Fruit fly (Drosophila melanogaster): ENCODE measurements around the gene CG12420.
A peak's percentile ranks its signal among the peaks of the same experiment; 100 is the strongest.

Gene CG12420

DNA sequence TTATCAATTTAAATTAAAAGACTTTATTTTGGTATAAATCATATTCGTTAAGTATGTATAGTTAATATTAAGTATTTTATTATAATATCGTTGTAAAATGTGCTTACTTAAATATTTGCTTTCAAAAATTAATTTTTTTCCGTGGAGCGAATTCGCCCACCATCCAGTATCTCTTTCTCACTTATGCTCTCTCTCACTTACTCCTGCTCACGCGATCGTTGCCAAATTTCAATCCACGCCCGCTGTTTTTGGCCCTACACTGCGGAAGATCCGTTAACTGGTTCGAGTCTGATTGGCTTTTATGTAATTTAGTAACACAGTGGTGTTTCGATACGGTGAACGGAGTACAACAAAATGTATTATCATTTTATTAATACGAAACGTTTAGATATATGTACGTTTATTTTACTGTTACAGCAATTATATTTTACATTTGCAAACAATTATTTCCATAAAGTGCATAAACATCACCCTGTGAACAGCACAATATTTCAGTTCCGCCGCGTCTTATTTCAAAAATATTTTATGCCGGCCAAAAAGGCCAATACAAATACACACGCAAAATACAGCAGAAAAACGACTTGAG is 43.1 kb downstream of the CG12420 start (continued):
- TF ChIP-seq CG6276 (GFP tag; optimal IDR thresholded peaks at IDR 0.05) (peak; percentile 46), CG10631 (GFP tag; optimal IDR thresholded peaks at IDR 0.05) (peak; percentile 69), CG32006 (GFP tag; optimal IDR thresholded peaks at IDR 0.05) (peak; percentile 65), Eip93F (GFP tag; optimal IDR thresholded peaks at IDR 0.05) (peak; percentile 46), pdm3 (GFP tag; optimal IDR thresholded peaks at IDR 0.05) (peak; percentile 52), Lpt (GFP tag; optimal IDR thresholded peaks at IDR 0.05) (peak; percentile 48), Smox (GFP tag; optimal IDR thresholded peaks at IDR 0.05) (peak; percentile 72), Gug (GFP tag; IDR thresholded peaks at IDR 0.05) (peak; percentile 47), CG7368 (GFP tag; optimal IDR thresholded peaks at IDR 0.05) (peak; percentile 44), Met (GFP tag; optimal IDR thresholded peaks at IDR 0.05) (peak; percentile 76), CG15336 (GFP tag; IDR thresholded peaks at IDR 0.05) (peak; percentile 84), CG9139 (GFP tag; optimal IDR thresholded peaks at IDR 0.05) (no peak), Ets96B (tag; optimal IDR thresholded peaks at IDR 0.05) (no peak), CG4318 (GFP tag; optimal IDR thresholded peaks at IDR 0.05) (peak; percentile 9), CG6792 (GFP tag; optimal IDR thresholded peaks at IDR 0.05) (peak; percentile 65), eg (GFP tag; IDR thresholded peaks at IDR 0.05) (peak; percentile 78), ss (GFP tag; optimal IDR thresholded peaks at IDR 0.05) (no peak), svp (GFP tag) (peak; percentile 90), CG34406 (GFP tag; optimal IDR thresholded peaks at IDR 0.05) (peak; percentile 86), dac (GFP tag; optimal IDR thresholded peaks at IDR 0.05) (no peak), CG10669 (GFP tag; optimal IDR thresholded peaks at IDR 0.05) (peak; percentile 3), fd59A (GFP tag; optimal IDR thresholded peaks at IDR 0.05) (peak; percentile 20), CG8319 (GFP tag; optimal IDR thresholded peaks at IDR 0.05) (peak; percentile 51), Blimp-1 (GFP tag; optimal IDR thresholded peaks at IDR 0.05) (no peak), CG8632 (GFP tag; optimal IDR thresholded peaks at IDR 0.05) (peak; percentile 64), CG6163 (GFP tag; IDR thresholded peaks at IDR 0.05) (peak; percentile 18; the same call in 2 of the 3 replicates), Hr39 (GFP tag; optimal IDR thresholded peaks at IDR 0.05) (peak; percentile 78), CG6854 (GFP tag; optimal IDR thresholded peaks at IDR 0.05) (peak; percentile 51), vri (GFP tag; optimal IDR thresholded peaks at IDR 0.05) (peak; percentile 58), CG11902 (GFP tag; optimal IDR thresholded peaks at IDR 0.05) (peak; percentile 56), CG31627 (GFP tag; optimal IDR thresholded peaks at IDR 0.05) (peak; percentile 76), fd85E (GFP tag; optimal IDR thresholded peaks at IDR 0.05) (no peak), topi (GFP tag; optimal IDR thresholded peaks at IDR 0.05) (peak; percentile 78), CG11294 (GFP tag; IDR thresholded peaks at IDR 0.05) (0 out of 2 replicates have a peak, but pooled peaks have one; percentile 15)

- TF ChIP-seq CG3919 (GFP tag; optimal IDR thresholded peaks at IDR 0.05) (no peak), CG8632 (GFP tag; optimal IDR thresholded peaks at IDR 0.05) (no peak), CG4318 (GFP tag; optimal IDR thresholded peaks at IDR 0.05) (no peak), vri (GFP tag; optimal IDR thresholded peaks at IDR 0.05) (no peak), salr (GFP tag; optimal IDR thresholded peaks at IDR 0.05) (no peak), eg (GFP tag; IDR thresholded peaks at IDR 0.05) (no peak; the same call in 2 of the 3 replicates), Blimp-1 (GFP tag; optimal IDR thresholded peaks at IDR 0.05) (no peak), CG8319 (GFP tag; optimal IDR thresholded peaks at IDR 0.05) (no peak), ss (GFP tag; optimal IDR thresholded peaks at IDR 0.05) (no peak), topi (GFP tag; optimal IDR thresholded peaks at IDR 0.05) (no peak), Lpt (GFP tag; optimal IDR thresholded peaks at IDR 0.05) (no peak), CG7368 (GFP tag; optimal IDR thresholded peaks at IDR 0.05) (no peak), CG6792 (GFP tag; optimal IDR thresholded peaks at IDR 0.05) (no peak), Smox (GFP tag; optimal IDR thresholded peaks at IDR 0.05) (no peak), Sox102F (GFP tag; optimal IDR thresholded peaks at IDR 0.05) (no peak), CG3032 (tag; optimal IDR thresholded peaks at IDR 0.05) (no peak), Sox15 (GFP tag; optimal IDR thresholded peaks at IDR 0.05) (no peak), CG9139 (GFP tag; optimal IDR thresholded peaks at IDR 0.05) (no peak), CG32006 (GFP tag; optimal IDR thresholded peaks at IDR 0.05) (peak; percentile 49), CG10631 (GFP tag; optimal IDR thresholded peaks at IDR 0.05) (no peak), Ets21C (GFP tag; optimal IDR thresholded peaks at IDR 0.05) (no peak), CG34406 (GFP tag; optimal IDR thresholded peaks at IDR 0.05) (no peak), dsx (GFP tag; optimal IDR thresholded peaks at IDR 0.05; ENCODE audit: poor library complexity, severe bottlenecking) (no peak), CG16779 (tag; optimal IDR thresholded peaks at IDR 0.05) (no peak), CG6276 (GFP tag; optimal IDR thresholded peaks at IDR 0.05) (no peak), esn (GFP tag; optimal IDR thresholded peaks at IDR 0.05) (no peak), CG6854 (GFP tag; optimal IDR thresholded peaks at IDR 0.05) (no peak), Ets96B (tag; optimal IDR thresholded peaks at IDR 0.05) (no peak), CG8119 (GFP tag; IDR thresholded peaks at IDR 0.05) (peak; percentile 29; the same call in 1 of the 3 replicates), CG31627 (GFP tag; optimal IDR thresholded peaks at IDR 0.05) (peak; percentile 17), CG15336 (GFP tag; IDR thresholded peaks at IDR 0.05) (0 out of 2 replicates have a peak, but pooled peaks have one; percentile 18)
Measured at dm6 chr3R:10266624-10267492, 44.4 kb downstream of the CG12420 start.

Data from whole organism, prepupa.